Worm (Caenorhabditis elegans) whole organism, mixed stage, embryonic: ENCODE data around the gene gid-8.

Experiments used
- blmp-1 ChIP-seq: fragments of 150-350 bp; optimal IDR thresholded peaks from 2 replicates; lab custom pipeline; 2014; ENCODE audit warnings: missing biosample characterization, missing genetic modification characterization
- ceh-39 ChIP-seq: fragments of 150-350 bp; optimal IDR thresholded peaks from 2 replicates; lab custom pipeline; 2014; ENCODE audit warnings: missing biosample characterization, missing genetic modification characterization
- ces-1 ChIP-seq: fragments of 150-350 bp; optimal IDR thresholded peaks from 2 replicates; lab custom pipeline; 2014; ENCODE audit warnings: missing biosample characterization, missing genetic modification reagents, missing genetic modification characterization
- elt-1 ChIP-seq: sonication (generic microtip); optimal IDR thresholded peaks from 2 replicates; lab custom pipeline; 2017; ENCODE audit warnings: missing genetic modification characterization, mild to moderate bottlenecking, missing compliant biosample characterization, antibody characterized with exemption, moderate library complexity, borderline replicate concordance; ENCODE audit not compliant: insufficient read depth
- elt-3 ChIP-seq: fragments of 150-350 bp; optimal IDR thresholded peaks from 2 replicates; lab custom pipeline; 2014; ENCODE audit warnings: missing biosample characterization, missing genetic modification characterization
- flh-1 ChIP-seq: fragments of 200-800 bp; sonication (Bioruptor generic); optimal IDR thresholded peaks from 2 replicates; lab custom pipeline; 2018; ENCODE audit warnings: mild to moderate bottlenecking, missing genetic modification characterization, moderate library complexity, missing compliant biosample characterization
- lin-13 ChIP-seq: fragments of 150-350 bp; optimal IDR thresholded peaks from 2 replicates; lab custom pipeline; 2014; ENCODE audit warnings: missing biosample characterization, missing genetic modification characterization
- lsy-2 ChIP-seq: fragments of 150-350 bp; optimal IDR thresholded peaks from 2 replicates; lab custom pipeline; 2014; ENCODE audit warnings: missing biosample characterization, missing genetic modification characterization
- mep-1 ChIP-seq: fragments of 150-350 bp; optimal IDR thresholded peaks from 2 replicates; lab custom pipeline; 2017; ENCODE audit warnings: missing biosample characterization, missing genetic modification reagents, missing genetic modification characterization, inconsistent platforms
- nhr-12 ChIP-seq: fragments of 150-350 bp; optimal IDR thresholded peaks from 2 replicates; lab custom pipeline; 2014; ENCODE audit warnings: missing biosample characterization, missing genetic modification characterization
- nhr-237 ChIP-seq: fragments of 150-350 bp; optimal IDR thresholded peaks from 2 replicates; lab custom pipeline; 2014; ENCODE audit warnings: missing biosample characterization, missing genetic modification characterization
- nhr-28 ChIP-seq: fragments of 150-350 bp; optimal IDR thresholded peaks from 2 replicates; lab custom pipeline; 2014; ENCODE audit warnings: missing biosample characterization, missing genetic modification characterization
- snpc-4 ChIP-seq: fragments of 150-350 bp; optimal IDR thresholded peaks from 2 replicates; lab custom pipeline; 2014; ENCODE audit warnings: missing biosample characterization, missing genetic modification characterization
- unc-62 ChIP-seq: fragments of 150-350 bp; optimal IDR thresholded peaks from 2 replicates; lab custom pipeline; 2014; ENCODE audit warnings: missing biosample characterization, missing genetic modification reagents, missing genetic modification characterization

ce11 chrV:1468905-1469304 lies 1.4 kb downstream of the gid-8 start:
- TF ChIP-seq unc-62 (GFP tag; lab: Kevin White, UChicago) = no peak
- TF ChIP-seq nhr-237 = no peak
- TF ChIP-seq nhr-28 = no peak
- no peak for TF ChIP-seq elt-3 (tag; lab: Kevin White, UChicago)
- no peak for TF ChIP-seq lin-13 (tag; lab: Kevin White, UChicago)
- no peak for TF ChIP-seq ces-1 (GFP tag; lab: Kevin White, UChicago)
- TF ChIP-seq elt-1 (tag; lab: Kevin White, UChicago) = no peak
- TF ChIP-seq snpc-4 (tag; lab: Kevin White, UChicago) = no peak
- TF ChIP-seq nhr-12 (tag; lab: Kevin White, UChicago) = no peak
- TF ChIP-seq mep-1 (tag; lab: Kevin White, UChicago) = no peak
- TF ChIP-seq blmp-1 (tag; lab: Kevin White, UChicago) = no peak
- TF ChIP-seq flh-1 (GFP tag; lab: Kevin White, UChicago) = no peak
- no peak for TF ChIP-seq lsy-2 (tag; lab: Kevin White, UChicago)
- TF ChIP-seq ceh-39 (tag; lab: Kevin White, UChicago) = no peak
